Worm (Caenorhabditis elegans) whole organism, L1 larva: ENCODE measurements around the gene K10D11.2.

ENCODE experiments used
- C16A3.4 ChIP-seq: fragments of 150-350 bp; optimal IDR thresholded peaks from 2 replicates; lab custom pipeline; 2014; ENCODE audit warnings: missing biosample characterization, missing genetic modification characterization
- ets-5 ChIP-seq: fragments of 200-800 bp; sonication (Bioruptor generic); IDR thresholded peaks from 2 replicates; pipeline ENCODE4 v1.3.6; 2022; ENCODE audit warnings: missing genetic modification characterization, missing compliant biosample characterization
- lir-3 ChIP-seq: sonication (generic microtip); optimal IDR thresholded peaks from 2 replicates; lab custom pipeline; 2016; ENCODE audit warnings: mild to moderate bottlenecking, missing genetic modification characterization, moderate library complexity, missing compliant biosample characterization; ENCODE audit not compliant: poor library complexity
- nhr-11 ChIP-seq: fragments of 150-350 bp; optimal IDR thresholded peaks from 2 replicates; lab custom pipeline; 2014; ENCODE audit warnings: missing biosample characterization, missing genetic modification characterization
- rnt-1 ChIP-seq: sonication (generic microtip); optimal IDR thresholded peaks from 2 replicates; lab custom pipeline; 2016; ENCODE audit warnings: mild to moderate bottlenecking, missing genetic modification characterization, moderate library complexity, missing compliant biosample characterization
- snu-23 ChIP-seq: sonication (generic microtip); optimal IDR thresholded peaks from 2 replicates; lab custom pipeline; 2016; ENCODE audit warnings: missing genetic modification characterization, missing compliant biosample characterization
- sptf-1 ChIP-seq: fragments of 150-350 bp; optimal IDR thresholded peaks from 2 replicates; lab custom pipeline; 2014; ENCODE audit warnings: missing biosample characterization, missing genetic modification characterization
- tbx-2 ChIP-seq: sonication (generic microtip); optimal IDR thresholded peaks from 2 replicates; lab custom pipeline; 2016; ENCODE audit warnings: missing genetic modification characterization, missing compliant biosample characterization
- zag-1 ChIP-seq: fragments of 150-350 bp; optimal IDR thresholded peaks from 2 replicates; lab custom pipeline; 2014; ENCODE audit warnings: missing biosample characterization, missing genetic modification characterization
- zip-4 ChIP-seq: fragments of 200-800 bp; sonication (Bioruptor generic); optimal IDR thresholded peaks from 2 replicates; lab custom pipeline; 2018; ENCODE audit warnings: mild to moderate bottlenecking, missing genetic modification characterization, moderate library complexity, missing compliant biosample characterization
- ztf-4 ChIP-seq: fragments of 150-350 bp; optimal IDR thresholded peaks from 2 replicates; lab custom pipeline; 2014; ENCODE audit warnings: missing biosample characterization, missing genetic modification characterization

ce11 chrIV:12946488-12946887, 32.3 kb upstream of the K10D11.2 start, which contains the start of gene F55G11.1:
- TF ChIP-seq nhr-11 (tag; lab: Kevin White, UChicago): no peak
- TF ChIP-seq zag-1 (tag; lab: Kevin White, UChicago): no peak
- no peak for TF ChIP-seq zip-4 (GFP tag; lab: Kevin White, UChicago)
- TF ChIP-seq lir-3 (tag; lab: Kevin White, UChicago): no peak
- no peak for TF ChIP-seq ets-5 (GFP tag; lab: Robert Waterston, UW)
- TF ChIP-seq snu-23 (GFP tag; lab: Kevin White, UChicago): no peak
- TF ChIP-seq tbx-2 (tag; lab: Kevin White, UChicago): no peak
- no peak for TF ChIP-seq rnt-1 (tag; lab: Kevin White, UChicago)
- no peak for TF ChIP-seq C16A3.4 (tag; lab: Kevin White, UChicago)
- no peak for TF ChIP-seq ztf-4 (tag; lab: Kevin White, UChicago)
- no peak for TF ChIP-seq sptf-1
